Fruit fly (Drosophila melanogaster) whole organism, wandering third instar larva: ENCODE data around the gene CG31125.

Experiments used
- Dfd ChIP-seq: fragments of >200 bp; optimal IDR thresholded peaks from 2 replicates; lab custom pipeline; 2017; ENCODE audit warnings: missing biosample characterization, missing genetic modification characterization
- Hr78 ChIP-seq: fragments of >200 bp; optimal IDR thresholded peaks from 2 replicates; lab custom pipeline; 2017; ENCODE audit warnings: missing biosample characterization, missing genetic modification characterization
- Mio ChIP-seq: sonication (Bioruptor generic); optimal IDR thresholded peaks from 2 replicates; lab custom pipeline; 2016; ENCODE audit warnings: missing biosample characterization, missing genetic modification characterization
- Myc ChIP-seq: fragments of >200 bp; optimal IDR thresholded peaks from 2 replicates; lab custom pipeline; 2017
- OdsH ChIP-seq: fragments of 200-800 bp; sonication (Bioruptor generic); optimal IDR thresholded peaks from 2 replicates; lab custom pipeline; 2016; ENCODE audit warnings: missing biosample characterization, mild to moderate bottlenecking, missing genetic modification characterization
- dl ChIP-seq, 2 experiments: fragments of 175-275, 200-275 bp in 1 of 2; fragments of 200-275 bp in 1 of 2; sonication (Bioruptor generic); optimal IDR thresholded peaks; lab custom pipeline; 2018; ENCODE audit warnings: mild to moderate bottlenecking in 2 of 2, missing biosample characterization in 2 of 2, missing genetic modification characterization in 2 of 2, moderate library complexity in 2 of 2; ENCODE audit not compliant: partially characterized antibody in 2 of 2, insufficient read depth in 1 of 2
- dsf ChIP-seq: sonication (Bioruptor generic); optimal IDR thresholded peaks from 2 replicates; lab custom pipeline; 2016; ENCODE audit warnings: missing biosample characterization, missing genetic modification characterization, borderline replicate concordance
- h ChIP-seq: fragments of 200-800 bp; sonication (Bioruptor generic); optimal IDR thresholded peaks from 3 replicates; lab custom pipeline; 2016; ENCODE audit warnings: missing biosample characterization, mild to moderate bottlenecking, missing genetic modification characterization
- lola ChIP-seq: fragments of >200 bp; optimal IDR thresholded peaks from 2 replicates; lab custom pipeline; 2017; ENCODE audit warnings: missing biosample characterization, missing genetic modification characterization
- pan ChIP-seq: fragments of >200 bp; optimal IDR thresholded peaks from 2 replicates; lab custom pipeline; 2017
- psq ChIP-seq: fragments of 200-800 bp; sonication (Bioruptor generic); optimal IDR thresholded peaks from 3 replicates; lab custom pipeline; 2017; ENCODE audit warnings: missing biosample characterization, mild to moderate bottlenecking, missing genetic modification characterization, moderate library complexity
- usp ChIP-seq: fragments of >200 bp; optimal IDR thresholded peaks from 2 replicates; lab custom pipeline; 2017; ENCODE audit warnings: missing biosample characterization, missing genetic modification characterization

- no peak for TF ChIP-seq Dfd (GFP tag; lab: Kevin White, UChicago)
- no peak for TF ChIP-seq pan (lab: Kevin White, UChicago)
- TF ChIP-seq Myc (lab: Kevin White, UChicago): no peak
- no peak for TF ChIP-seq usp (GFP tag; lab: Kevin White, UChicago)
- TF ChIP-seq h (GFP tag; lab: Kevin White, UChicago): no peak
- TF ChIP-seq dl (GFP tag; optimal IDR thresholded peaks at IDR 0.05; lab: Kevin White, UChicago; ENCODE audit: insufficient read depth in 1 of 2, partially characterized antibody in 2 of 2): no peak
- TF ChIP-seq OdsH: no peak
- no peak for TF ChIP-seq Hr78 (GFP tag; lab: Kevin White, UChicago)
- TF ChIP-seq dsf: no peak
- TF ChIP-seq lola (GFP tag; lab: Kevin White, UChicago): no peak
- TF ChIP-seq Mio (GFP tag; lab: Kevin White, UChicago): no peak
- no peak for TF ChIP-seq psq
Measured at dm6 chr3R:24663044-24663443, 8.4 kb upstream of the CG31125 start.
